Fruit fly (Drosophila melanogaster) whole organism, embryonic: Measurements from ENCODE around the gene drpr.

Source experiments
- Aef1 ChIP-seq: fragments of 200-800 bp; sonication (Bioruptor generic); IDR thresholded peaks from 3 replicates; pipeline ENCODE4 v1.3.6; 2022; ENCODE audit warnings: missing biosample characterization, missing genetic modification characterization
- BtbVII ChIP-seq: fragments of 200-800 bp; sonication (Bioruptor generic); optimal IDR thresholded peaks from 3 replicates; lab custom pipeline; 2017; ENCODE audit warnings: missing biosample characterization, mild to moderate bottlenecking, missing genetic modification characterization
- CG1024 ChIP-seq: fragments of 200-800 bp; sonication (Bioruptor generic); IDR thresholded peaks from 2 replicates; pipeline ENCODE4 v1.3.6; 2022; ENCODE audit warnings: missing biosample characterization, missing genetic modification characterization
- CG10431 ChIP-seq: fragments of 200-800 bp; sonication (Bioruptor generic); optimal IDR thresholded peaks from 3 replicates; lab custom pipeline; 2018; ENCODE audit warnings: missing biosample characterization, mild to moderate bottlenecking, missing genetic modification characterization
- CG11398 ChIP-seq: fragments of 200-800 bp; sonication (Bioruptor generic); optimal IDR thresholded peaks from 2 replicates; lab custom pipeline; 2016; ENCODE audit warnings: missing biosample characterization, missing genetic modification characterization
- CG12391 ChIP-seq: fragments of 200-800 bp; sonication (Bioruptor generic); optimal IDR thresholded peaks from 3 replicates; lab custom pipeline; 2018; ENCODE audit warnings: missing biosample characterization, mild to moderate bottlenecking, missing genetic modification characterization, moderate library complexity
- CG13123 ChIP-seq: fragments of 200-800 bp; sonication (Bioruptor generic); optimal IDR thresholded peaks from 2 replicates; lab custom pipeline; 2016; ENCODE audit warnings: missing biosample characterization, missing genetic modification characterization
- CG14710 ChIP-seq: fragments of 200-800 bp; sonication (Bioruptor generic); optimal IDR thresholded peaks from 3 replicates; lab custom pipeline; 2019; ENCODE audit warnings: missing biosample characterization, mild to moderate bottlenecking, missing genetic modification characterization, moderate library complexity
- CG17912 ChIP-seq: fragments of 200-800 bp; sonication (Bioruptor generic); optimal IDR thresholded peaks from 2 replicates; lab custom pipeline; 2018; ENCODE audit warnings: missing biosample characterization, mild to moderate bottlenecking, missing genetic modification characterization
- CG18262 ChIP-seq: fragments of 200-800 bp; optimal IDR thresholded peaks from 3 replicates; lab custom pipeline; 2019; ENCODE audit warnings: missing biosample characterization, mild to moderate bottlenecking, missing genetic modification characterization, moderate library complexity
- CG31365 ChIP-seq: fragments of 200-800 bp; sonication (Bioruptor generic); optimal IDR thresholded peaks from 2 replicates; lab custom pipeline; 2018; ENCODE audit warnings: missing biosample characterization, mild to moderate bottlenecking, missing genetic modification characterization
- CG3838 ChIP-seq: fragments of 200-800 bp; sonication (Bioruptor generic); optimal IDR thresholded peaks from 3 replicates; lab custom pipeline; 2016; ENCODE audit warnings: missing biosample characterization, missing genetic modification characterization
- CG4424 ChIP-seq: fragments of 200-800 bp; sonication (Bioruptor generic); optimal IDR thresholded peaks from 3 replicates; lab custom pipeline; 2016; ENCODE audit warnings: missing biosample characterization, missing genetic modification characterization
- CG6765 ChIP-seq: fragments of 200-800 bp; sonication (Bioruptor generic); optimal IDR thresholded peaks from 3 replicates; lab custom pipeline; 2017; ENCODE audit warnings: missing biosample characterization, mild to moderate bottlenecking, missing genetic modification characterization
- CG6791 ChIP-seq: fragments of 200-800 bp; sonication (Bioruptor generic); IDR thresholded peaks from 3 replicates; pipeline ENCODE4 v1.3.6; 2022; ENCODE audit warnings: missing biosample characterization, missing genetic modification characterization; ENCODE audit not compliant: partially characterized antibody
- CG6813 ChIP-seq: fragments of 200-800 bp; sonication (Bioruptor generic); optimal IDR thresholded peaks from 2 replicates; lab custom pipeline; 2017; ENCODE audit warnings: missing biosample characterization, missing genetic modification characterization, mild to moderate bottlenecking, moderate library complexity, missing genetic modification reagents
- CG7556 ChIP-seq: fragments of 200-800 bp; sonication (Bioruptor generic); optimal IDR thresholded peaks from 2 replicates; lab custom pipeline; 2017; ENCODE audit warnings: missing biosample characterization, mild to moderate bottlenecking, missing genetic modification characterization
- CG8290 ChIP-seq, 3 experiments: fragments of 200-800 bp; sonication (Bioruptor generic); optimal IDR thresholded peaks; 2 replicates each; lab custom pipeline; 2016 to 2019; ENCODE audit warnings: missing biosample characterization in 3 of 3, missing genetic modification characterization in 3 of 3, mild to moderate bottlenecking in 2 of 3, moderate library complexity in 1 of 3
- CG9727 ChIP-seq: fragments of 200-800 bp; sonication (Bioruptor generic); optimal IDR thresholded peaks from 3 replicates; lab custom pipeline; 2017; ENCODE audit warnings: missing biosample characterization, mild to moderate bottlenecking, missing genetic modification characterization
- CG9876 ChIP-seq: fragments of 200-800 bp; sonication (Bioruptor generic); optimal IDR thresholded peaks from 2 replicates; lab custom pipeline; 2016; ENCODE audit warnings: missing biosample characterization, missing genetic modification characterization
- CHES-1-like ChIP-seq: fragments of 200-800 bp; sonication (Bioruptor generic); optimal IDR thresholded peaks from 2 replicates; lab custom pipeline; 2016; ENCODE audit warnings: missing biosample characterization, missing genetic modification characterization
- Ets65A ChIP-seq: fragments of 200-800 bp; sonication (Bioruptor generic); peaks from one replicate; lab custom pipeline; 2016; ENCODE audit warnings: missing biosample characterization, missing genetic modification characterization
- GATAe ChIP-seq: fragments of 200-800 bp; sonication (Bioruptor generic); conservative IDR thresholded peaks from 2 replicates; pipeline ENCODE4 v1.3.6; 2022; ENCODE audit warnings: missing biosample characterization, missing genetic modification characterization
- Hmx ChIP-seq: fragments of 200-800 bp; sonication (Bioruptor generic); optimal IDR thresholded peaks from 2 replicates; lab custom pipeline; 2016; ENCODE audit warnings: missing biosample characterization, missing genetic modification characterization
- Lhr ChIP-seq: fragments of 200-800 bp; sonication (Bioruptor generic); optimal IDR thresholded peaks from 3 replicates; lab custom pipeline; 2017; ENCODE audit warnings: mild to moderate bottlenecking, missing biosample characterization, missing genetic modification reagents, missing genetic modification characterization
- NC2β ChIP-seq: fragments of 200-800 bp; sonication (Bioruptor generic); optimal IDR thresholded peaks from 2 replicates; lab custom pipeline; 2016; ENCODE audit warnings: missing biosample characterization, missing genetic modification characterization
- NfI ChIP-seq: fragments of 200-800 bp; sonication (Bioruptor generic); optimal IDR thresholded peaks from 3 replicates; lab custom pipeline; 2018; ENCODE audit warnings: missing biosample characterization, mild to moderate bottlenecking, missing genetic modification characterization, moderate library complexity
- PHDP ChIP-seq: fragments of 200-800 bp; sonication (Bioruptor generic); optimal IDR thresholded peaks from 3 replicates; lab custom pipeline; 2018; ENCODE audit warnings: missing biosample characterization, mild to moderate bottlenecking, missing genetic modification characterization, moderate library complexity
- Side ChIP-seq: fragments of 200-800 bp; sonication (Bioruptor generic); optimal IDR thresholded peaks from 2 replicates; lab custom pipeline; 2016; ENCODE audit warnings: missing biosample characterization, missing genetic modification characterization
- Sin3A ChIP-seq: fragments of >200 bp; optimal IDR thresholded peaks from 2 replicates; lab custom pipeline; 2018
- Sox102F ChIP-seq: fragments of 200-800 bp; sonication (Bioruptor generic); optimal IDR thresholded peaks from 2 replicates; lab custom pipeline; 2018; ENCODE audit warnings: missing biosample characterization, mild to moderate bottlenecking, missing genetic modification characterization, moderate library complexity
- Usf ChIP-seq: fragments of 200-800 bp; sonication (Bioruptor generic); optimal IDR thresholded peaks from 2 replicates; lab custom pipeline; 2017; ENCODE audit warnings: missing genotype, missing biosample characterization, missing genetic modification characterization
- chm ChIP-seq: fragments of 200-800 bp; sonication (Bioruptor generic); IDR thresholded peaks from 2 replicates; pipeline ENCODE4 v1.3.6; 2022; ENCODE audit warnings: missing biosample characterization, missing genetic modification characterization
- crp ChIP-seq, 2 experiments: fragments of 200-800 bp; sonication (Bioruptor generic); optimal IDR thresholded peaks; 2 replicates in 1 of 2; 3 replicates in 1 of 2; lab custom pipeline; 2017; ENCODE audit warnings: missing biosample characterization in 2 of 2, missing genetic modification characterization in 2 of 2, mild to moderate bottlenecking in 1 of 2, moderate library complexity in 1 of 2
- emc ChIP-seq: fragments of 200-800 bp; sonication (Bioruptor generic); optimal IDR thresholded peaks from 2 replicates; lab custom pipeline; 2016; ENCODE audit warnings: missing biosample characterization, missing genetic modification characterization
- gcm ChIP-seq: fragments of 200-800 bp; sonication (Bioruptor generic); optimal IDR thresholded peaks from 2 replicates; lab custom pipeline; 2019; ENCODE audit warnings: missing biosample characterization, mild to moderate bottlenecking, missing genetic modification characterization, moderate library complexity
- gsb ChIP-seq: fragments of 200-800 bp; sonication (Bioruptor generic); IDR thresholded peaks from 2 replicates; pipeline ENCODE4 v1.3.6; 2022; ENCODE audit warnings: missing biosample characterization, missing genetic modification characterization
- hkb ChIP-seq, 2 experiments: fragments of 200-800 bp in 1 of 2; fragments of >200 bp in 1 of 2; sonication (Bioruptor generic) in 1 of 2; IDR thresholded peaks in 1 of 2; optimal IDR thresholded peaks in 1 of 2; 2 replicates each; pipeline versions ENCODE4 v1.3.6 to Lab custom; 2017 to 2022; ENCODE audit warnings: missing biosample characterization in 1 of 2, missing genetic modification characterization in 1 of 2
- insv ChIP-seq, 2 experiments: fragments of 200-800 bp; sonication (Bioruptor generic); optimal IDR thresholded peaks; 3 replicates each; lab custom pipeline; 2016 to 2018; ENCODE audit warnings: missing biosample characterization in 2 of 2, missing genetic modification characterization in 2 of 2
- lilli ChIP-seq: fragments of 200-800 bp; sonication (Bioruptor generic); optimal IDR thresholded peaks from 3 replicates; lab custom pipeline; 2016; ENCODE audit warnings: missing biosample characterization, missing genetic modification characterization
- lola ChIP-seq, 3 experiments: fragments of >200 bp in 2 of 3; fragments of 200-800 bp in 1 of 3; sonication (Bioruptor generic) in 1 of 3; optimal IDR thresholded peaks; 2 replicates each; lab custom pipeline; 2017 to 2019; ENCODE audit warnings: missing biosample characterization in 3 of 3, missing genetic modification characterization in 3 of 3, mild to moderate bottlenecking in 1 of 3, moderate library complexity in 1 of 3
- org-1 ChIP-seq: fragments of 200-800 bp; sonication (Bioruptor generic); optimal IDR thresholded peaks from 2 replicates; lab custom pipeline; 2017; ENCODE audit warnings: missing biosample characterization, missing genetic modification characterization
- pb ChIP-seq: fragments of 200-800 bp; sonication (Bioruptor generic); optimal IDR thresholded peaks from 3 replicates; lab custom pipeline; 2016; ENCODE audit warnings: missing biosample characterization, missing genetic modification characterization
- pnt ChIP-seq: fragments of 200-800 bp; sonication (Bioruptor generic); optimal IDR thresholded peaks from 3 replicates; lab custom pipeline; 2016; ENCODE audit warnings: missing biosample characterization, missing genetic modification characterization
- row ChIP-seq: fragments of 200-800 bp; sonication (Bioruptor generic); IDR thresholded peaks from 3 replicates; pipeline ENCODE4 v1.3.6; 2022; ENCODE audit warnings: missing biosample characterization, missing genetic modification characterization
- sc ChIP-seq, 3 experiments: fragments of >200 bp in 2 of 3; fragments of 200-800 bp in 1 of 3; sonication (Bioruptor generic) in 1 of 3; optimal IDR thresholded peaks; 2 replicates in 2 of 3; 3 replicates in 1 of 3; lab custom pipeline; 2017; ENCODE audit warnings: mild to moderate bottlenecking in 1 of 3, missing biosample characterization in 1 of 3, missing genetic modification characterization in 1 of 3, missing genetic modification reagents in 1 of 3
- stwl ChIP-seq: fragments of 200-800 bp; sonication (Bioruptor generic); optimal IDR thresholded peaks from 3 replicates; lab custom pipeline; 2018; ENCODE audit warnings: missing biosample characterization, mild to moderate bottlenecking, missing genetic modification characterization, moderate library complexity
- zen ChIP-seq: fragments of 200-800 bp; sonication (Bioruptor generic); optimal IDR thresholded peaks from 3 replicates; lab custom pipeline; 2018; ENCODE audit warnings: missing biosample characterization, mild to moderate bottlenecking, missing genetic modification characterization, moderate library complexity

The drpr gene

DNA sequence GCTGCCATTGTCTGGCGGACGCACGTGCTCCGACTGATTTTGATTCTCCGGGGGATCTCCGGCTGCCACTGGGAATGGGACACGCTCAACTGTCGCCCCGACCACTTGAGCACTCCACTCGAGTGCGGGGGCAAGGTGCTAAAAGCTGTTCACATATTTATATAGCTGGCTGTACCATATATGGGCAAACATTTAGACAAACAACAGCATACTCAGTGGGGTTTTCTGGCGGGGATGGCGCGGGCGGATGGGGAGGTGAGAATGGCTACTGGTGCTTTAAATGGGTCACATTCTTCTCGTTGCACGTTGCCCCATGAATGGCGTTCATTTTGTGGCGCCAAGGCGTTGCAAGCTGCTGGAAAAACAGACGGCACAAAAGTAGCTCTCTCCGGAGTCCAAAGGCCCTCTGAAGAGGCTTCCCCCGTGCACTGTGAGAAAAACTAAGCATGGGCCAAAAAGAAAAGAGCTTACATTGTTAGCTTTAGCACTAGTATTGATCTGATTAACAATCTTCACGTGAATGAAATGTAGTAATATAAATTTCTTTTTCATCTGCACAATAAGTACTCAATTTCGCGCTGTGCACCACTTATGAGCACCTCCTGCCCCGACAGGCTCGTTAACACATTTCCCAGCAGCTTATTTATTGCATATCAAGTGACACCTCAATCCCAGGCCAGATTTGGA, 40.0 kb downstream of the drpr start (continued):
- TF ChIP-seq CG31365 (peak; percentile 15), CG6765 (peak; percentile 6), hkb (optimal IDR thresholded peaks at IDR 0.05; lab: Kevin White, UChicago) (no peak), hkb (GFP tag; IDR thresholded peaks at IDR 0.05; lab: Robert Waterston, UW) (0 out of 2 replicates have a peak, but pooled peaks have one; percentile 41), CG3838 (GFP tag; lab: Kevin White, UChicago) (no peak), lola (GFP tag; optimal IDR thresholded peaks at IDR 0.05; lab: Kevin White, UChicago) (peak in 1 of 3 experiments; percentile 43), CG1024 (GFP tag; lab: Robert Waterston, UW) (no peak; the same call in 1 of the 2 replicates), CG14710 (tag; lab: Kevin White, UChicago) (peak; percentile 44), NC2β (GFP tag; lab: Kevin White, UChicago) (no peak), CG9727 (GFP tag; lab: Kevin White, UChicago) (peak; percentile 29), pnt (GFP tag; lab: Kevin White, UChicago) (peak; percentile 7), Sox102F (peak; percentile 12), CG18262 (tag; lab: Kevin White, UChicago) (peak; percentile 60), Lhr (no peak), NfI (no peak), crp (GFP tag; optimal IDR thresholded peaks at IDR 0.05; lab: Kevin White, UChicago) (no peak), CG8290 (GFP tag; optimal IDR thresholded peaks at IDR 0.05; lab: Kevin White, UChicago) (no peak), CG8290 (tag; optimal IDR thresholded peaks at IDR 0.05; lab: Kevin White, UChicago) (peak in 1 of 2 experiments; percentile 6), stwl (tag; lab: Kevin White, UChicago) (no peak), CG11398 (GFP tag; lab: Kevin White, UChicago) (no peak), Hmx (no peak), emc (no peak), gcm (no peak), GATAe (GFP tag; lab: Robert Waterston, UW) (no peak), pb (no peak), Ets65A (peak; percentile 75), CHES-1-like (GFP tag; lab: Kevin White, UChicago) (peak; percentile 3), Aef1 (GFP tag; lab: Robert Waterston, UW) (no peak), Usf (GFP tag; lab: Kevin White, UChicago) (no peak), CG6791 (GFP tag; lab: Robert Waterston, UW) (no peak), insv (GFP tag; optimal IDR thresholded peaks at IDR 0.05; lab: Kevin White, UChicago) (no peak), zen (tag; lab: Kevin White, UChicago) (peak; percentile 17), CG10431 (GFP tag; lab: Kevin White, UChicago) (peak; percentile 69), PHDP (tag; lab: Kevin White, UChicago) (no peak), sc (optimal IDR thresholded peaks at IDR 0.05; lab: Kevin White, UChicago) (no peak), sc (GFP tag; optimal IDR thresholded peaks at IDR 0.05; lab: Kevin White, UChicago) (peak; percentile 46), row (peak; percentile 52), org-1 (GFP tag; lab: Kevin White, UChicago) (peak; percentile 28), CG4424 (peak; percentile 57), CG6813 (GFP tag; lab: Kevin White, UChicago) (peak; percentile 57), chm (GFP tag; lab: Robert Waterston, UW) (peak; percentile 10; the same call in 1 of the 2 replicates), Sin3A (no peak), lilli (peak; percentile 1), CG17912 (no peak), CG12391 (tag; lab: Kevin White, UChicago) (peak; percentile 27), Side (GFP tag; lab: Kevin White, UChicago) (no peak), CG7556 (peak; percentile 8), BtbVII (GFP tag; lab: Kevin White, UChicago) (peak; percentile 23), gsb (GFP tag; lab: Robert Waterston, UW) (no peak), CG13123 (GFP tag; lab: Kevin White, UChicago) (no peak), CG9876 (GFP tag; lab: Kevin White, UChicago) (no peak)
